Fruit fly (Drosophila melanogaster) whole organism, adult: Measurements from ENCODE around the gene CG34160.

ENCODE experiments used
- CG11617 ChIP-seq: fragments of 200-800 bp; sonication (Bioruptor generic); optimal IDR thresholded peaks from 2 replicates; lab custom pipeline; 2017; ENCODE audit warnings: mild to moderate bottlenecking, missing biosample characterization, missing genetic modification reagents, missing genetic modification characterization
- CG12768 ChIP-seq: fragments of 200-800 bp; sonication (Bioruptor generic); optimal IDR thresholded peaks from 2 replicates; lab custom pipeline; 2017; ENCODE audit warnings: missing biosample characterization, missing genetic modification characterization, mild to moderate bottlenecking, moderate library complexity, missing genetic modification reagents
- CG14711 ChIP-seq: fragments of 200-800 bp; sonication (Bioruptor generic); optimal IDR thresholded peaks from 2 replicates; lab custom pipeline; 2018; ENCODE audit warnings: missing biosample characterization, mild to moderate bottlenecking, missing genetic modification characterization, moderate library complexity
- CG1620 ChIP-seq: fragments of 200-800 bp; sonication (Bioruptor generic); optimal IDR thresholded peaks from 2 replicates; lab custom pipeline; 2016; ENCODE audit warnings: missing biosample characterization, missing genetic modification characterization
- CG33017 ChIP-seq: fragments of 200-800 bp; sonication (Bioruptor generic); optimal IDR thresholded peaks from 2 replicates; lab custom pipeline; 2018; ENCODE audit warnings: missing biosample characterization, mild to moderate bottlenecking, missing genetic modification characterization, moderate library complexity
- CG5204 ChIP-seq: fragments of 200-800 bp; sonication (Bioruptor generic); optimal IDR thresholded peaks from 2 replicates; lab custom pipeline; 2016; ENCODE audit warnings: missing biosample characterization, missing genetic modification characterization
- CG7045 ChIP-seq: fragments of 200-800 bp; sonication (Bioruptor generic); optimal IDR thresholded peaks from 2 replicates; lab custom pipeline; 2017; ENCODE audit warnings: missing biosample characterization, mild to moderate bottlenecking, missing genetic modification characterization
- CG7101 ChIP-seq: fragments of 200-800 bp; sonication (Bioruptor generic); optimal IDR thresholded peaks from 2 replicates; lab custom pipeline; 2018; ENCODE audit warnings: missing biosample characterization, mild to moderate bottlenecking, missing genetic modification characterization, moderate library complexity
- Clk ChIP-seq: fragments of 200-800 bp; sonication (Bioruptor generic); optimal IDR thresholded peaks from 2 replicates; lab custom pipeline; 2017; ENCODE audit warnings: missing biosample characterization, missing genetic modification characterization
- Crg-1 ChIP-seq: fragments of 200-800 bp; sonication (Bioruptor generic); optimal IDR thresholded peaks from 2 replicates; lab custom pipeline; 2016; ENCODE audit warnings: missing biosample characterization, missing genetic modification characterization
- Hr96 ChIP-seq: fragments of 200-800 bp; sonication (Bioruptor generic); optimal IDR thresholded peaks from 2 replicates; lab custom pipeline; 2016; ENCODE audit warnings: missing biosample characterization, missing genetic modification characterization
- Mnt ChIP-seq: fragments of 200-800 bp; sonication (Bioruptor generic); optimal IDR thresholded peaks from 2 replicates; lab custom pipeline; 2016; ENCODE audit warnings: missing biosample characterization, mild to moderate bottlenecking, missing genetic modification characterization
- bab1 ChIP-seq: fragments of 200-800 bp; sonication (Bioruptor generic); optimal IDR thresholded peaks from 3 replicates; lab custom pipeline; 2019; ENCODE audit warnings: missing biosample characterization, mild to moderate bottlenecking, missing genetic modification characterization, moderate library complexity
- cic ChIP-seq: fragments of 200-800 bp; sonication (Bioruptor generic); optimal IDR thresholded peaks from 2 replicates; lab custom pipeline; 2017; ENCODE audit warnings: missing biosample characterization, mild to moderate bottlenecking, missing genetic modification characterization, moderate library complexity
- cnc ChIP-seq, 2 experiments: fragments of >200 bp; optimal IDR thresholded peaks; 2 replicates each; lab custom pipeline; 2017
- kay ChIP-seq: fragments of 200-800 bp; sonication (Bioruptor generic); peaks from one replicate; lab custom pipeline; 2016; ENCODE audit warnings: missing biosample characterization, missing genetic modification characterization, borderline replicate concordance
- ovo ChIP-seq: fragments of 200-800 bp; sonication (Bioruptor generic); optimal IDR thresholded peaks from 2 replicates; lab custom pipeline; 2016; ENCODE audit warnings: missing biosample characterization, missing genetic modification characterization
- pad ChIP-seq: fragments of 200-800 bp; sonication (Bioruptor generic); optimal IDR thresholded peaks from 3 replicates; lab custom pipeline; 2017; ENCODE audit warnings: missing biosample characterization, missing genetic modification characterization, mild to moderate bottlenecking, moderate library complexity, missing genetic modification reagents
- tj ChIP-seq: fragments of 200-800 bp; sonication (Bioruptor generic); optimal IDR thresholded peaks from 3 replicates; lab custom pipeline; 2017; ENCODE audit warnings: missing biosample characterization, mild to moderate bottlenecking, missing genetic modification characterization, moderate library complexity
- toe ChIP-seq: fragments of 200-800 bp; sonication (Bioruptor generic); optimal IDR thresholded peaks from 2 replicates; lab custom pipeline; 2016; ENCODE audit warnings: missing biosample characterization, missing genetic modification characterization

Gene CG34160

dm6 chr2L:10544421-10545120, 35.0 kb upstream of the CG34160 start, which contains the start of gene Trim9:
Trim9 (plus strand) TSS chr2L:10544883.
- TF ChIP-seq CG11617 (GFP tag; lab: Kevin White, UChicago) (no peak), Mnt (GFP tag; lab: Kevin White, UChicago) (no peak), Crg-1 (GFP tag; lab: Kevin White, UChicago) (no peak), kay (peak; percentile 51), Clk (GFP tag; lab: Kevin White, UChicago) (no peak), CG12768 (GFP tag; lab: Kevin White, UChicago) (no peak)

DNA sequence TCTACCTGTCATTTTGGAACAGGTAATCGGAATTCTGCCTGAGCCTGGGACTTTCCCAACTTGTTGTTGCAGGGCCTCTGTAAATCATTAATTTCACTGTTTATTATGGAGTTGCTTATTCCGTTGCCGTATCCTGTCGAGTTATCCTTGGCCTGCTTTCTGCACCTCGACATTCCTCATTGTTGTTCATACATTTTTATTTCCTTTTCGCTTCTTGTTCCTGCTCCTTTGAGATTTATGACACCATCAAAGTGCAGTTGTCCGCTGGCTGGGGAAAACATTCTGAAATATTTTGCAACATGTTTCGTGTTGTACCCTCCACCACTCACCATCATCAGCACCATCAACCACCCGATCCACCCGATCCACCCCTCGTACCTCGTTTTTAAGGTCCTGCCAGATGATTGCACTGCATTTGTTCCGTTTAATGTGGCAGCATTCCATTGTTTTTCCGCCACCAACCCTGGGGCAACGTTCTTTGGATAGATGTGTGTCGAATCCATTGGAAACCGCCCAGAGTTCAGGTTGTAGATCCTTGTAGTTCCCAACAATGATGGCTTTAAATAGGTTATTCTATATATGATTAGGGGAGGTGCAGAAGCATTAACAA, 30.6 kb upstream of the CG34160 start:
- TF ChIP-seq Crg-1 (GFP tag; lab: Kevin White, UChicago) (no peak), Clk (GFP tag; lab: Kevin White, UChicago) (no peak)

DNA sequence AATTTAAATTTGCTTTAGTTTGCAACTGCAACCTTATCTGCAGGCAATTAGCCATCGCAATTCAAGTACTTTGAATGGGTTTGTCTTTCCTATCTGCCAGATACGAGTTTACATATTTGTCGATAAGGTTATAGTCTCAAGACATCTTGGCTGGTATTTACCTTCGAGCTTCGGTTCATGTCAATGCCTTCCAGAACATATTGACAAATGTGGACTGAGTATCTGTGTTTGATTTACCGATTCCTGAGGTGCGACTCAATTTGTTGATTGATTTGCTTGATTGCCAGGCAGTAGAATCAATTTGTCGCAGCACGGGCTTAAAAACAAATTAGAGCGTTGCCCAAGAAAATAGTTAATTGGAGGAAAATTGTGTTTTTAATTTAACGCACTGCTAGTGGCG, 26.7 kb upstream of the CG34160 start:
- TF ChIP-seq CG7101 (tag; lab: Kevin White, UChicago) (peak; percentile 53), kay (peak; percentile 12), Mnt (GFP tag; lab: Kevin White, UChicago) (no peak), Clk (GFP tag; lab: Kevin White, UChicago) (no peak), tj (no peak), cic (peak; percentile 75), Crg-1 (GFP tag; lab: Kevin White, UChicago) (peak; percentile 36)

dm6 chr2L:10553692-10554091, 25.9 kb upstream of the CG34160 start:
- TF ChIP-seq cic, result no peak
- TF ChIP-seq CG14711, result no peak
- TF ChIP-seq CG7101 (tag; lab: Kevin White, UChicago), result no peak
- TF ChIP-seq cnc (optimal IDR thresholded peaks at IDR 0.05; lab: Kevin White, UChicago), result no peak
- TF ChIP-seq ovo (GFP tag; lab: Kevin White, UChicago), result no peak
- no peak for TF ChIP-seq Hr96 (GFP tag; lab: Kevin White, UChicago)
- TF ChIP-seq bab1 (GFP tag; lab: Kevin White, UChicago), result no peak
- no peak for TF ChIP-seq toe (GFP tag; lab: Kevin White, UChicago)
- no peak for TF ChIP-seq Mnt (GFP tag; lab: Kevin White, UChicago)
- TF ChIP-seq CG11617 (GFP tag; lab: Kevin White, UChicago), result no peak
- TF ChIP-seq CG1620 (GFP tag; lab: Kevin White, UChicago), result no peak
- TF ChIP-seq CG5204, result no peak

- no peak for TF ChIP-seq Clk (GFP tag; lab: Kevin White, UChicago)
- TF ChIP-seq pad (GFP tag; lab: Kevin White, UChicago), result no peak
- no peak for TF ChIP-seq tj
- no peak for TF ChIP-seq CG11617 (GFP tag; lab: Kevin White, UChicago)
- TF ChIP-seq cnc (optimal IDR thresholded peaks at IDR 0.05; lab: Kevin White, UChicago), result no peak
- no peak for TF ChIP-seq kay
- no peak for TF ChIP-seq cic
These were observed 24.9 kb upstream of the CG34160 start for dm6 chr2L:10554676-10555075.

dm6 chr2L:10555269-10555668, 24.3 kb upstream of the CG34160 start:
- TF ChIP-seq CG12768 (GFP tag; lab: Kevin White, UChicago), result no peak
- TF ChIP-seq CG11617 (GFP tag; lab: Kevin White, UChicago), result no peak
- TF ChIP-seq toe (GFP tag; lab: Kevin White, UChicago), result no peak
- TF ChIP-seq Hr96 (GFP tag; lab: Kevin White, UChicago), result no peak
- TF ChIP-seq bab1 (GFP tag; lab: Kevin White, UChicago), result no peak
- TF ChIP-seq CG7101 (tag; lab: Kevin White, UChicago), result no peak
- no peak for TF ChIP-seq cnc (optimal IDR thresholded peaks at IDR 0.05; lab: Kevin White, UChicago)
- TF ChIP-seq CG14711, result no peak

dm6 chr2L:10565674-10566073, 13.9 kb upstream of the CG34160 start:
- TF ChIP-seq CG1620 (GFP tag; lab: Kevin White, UChicago) (no peak), CG33017 (tag; lab: Kevin White, UChicago) (no peak), kay (no peak), CG12768 (GFP tag; lab: Kevin White, UChicago) (no peak), bab1 (GFP tag; lab: Kevin White, UChicago) (no peak), Hr96 (GFP tag; lab: Kevin White, UChicago) (no peak), CG14711 (no peak), CG5204 (no peak)

dm6 chr2L:10566955-10567354, 12.6 kb upstream of the CG34160 start, which contains the start of gene CG6138:
CG6138 (plus strand) TSS chr2L:10567255.
- TF ChIP-seq CG7101 (tag; lab: Kevin White, UChicago) (no peak), tj (no peak), CG7045 (no peak), CG33017 (tag; lab: Kevin White, UChicago) (no peak), Hr96 (GFP tag; lab: Kevin White, UChicago) (no peak), Clk (GFP tag; lab: Kevin White, UChicago) (no peak), kay (no peak), bab1 (GFP tag; lab: Kevin White, UChicago) (no peak), CG12768 (GFP tag; lab: Kevin White, UChicago) (no peak), pad (GFP tag; lab: Kevin White, UChicago) (no peak), CG1620 (GFP tag; lab: Kevin White, UChicago) (no peak), cnc (optimal IDR thresholded peaks at IDR 0.05; lab: Kevin White, UChicago) (no peak), CG11617 (GFP tag; lab: Kevin White, UChicago) (no peak), CG14711 (no peak), toe (GFP tag; lab: Kevin White, UChicago) (no peak)
